Worm (Caenorhabditis elegans): ENCODE measurements around the gene Y113G7A.14.
A peak's percentile ranks its signal among the peaks of the same experiment; 100 is the strongest.

Y113G7A.14 gene

DNA sequence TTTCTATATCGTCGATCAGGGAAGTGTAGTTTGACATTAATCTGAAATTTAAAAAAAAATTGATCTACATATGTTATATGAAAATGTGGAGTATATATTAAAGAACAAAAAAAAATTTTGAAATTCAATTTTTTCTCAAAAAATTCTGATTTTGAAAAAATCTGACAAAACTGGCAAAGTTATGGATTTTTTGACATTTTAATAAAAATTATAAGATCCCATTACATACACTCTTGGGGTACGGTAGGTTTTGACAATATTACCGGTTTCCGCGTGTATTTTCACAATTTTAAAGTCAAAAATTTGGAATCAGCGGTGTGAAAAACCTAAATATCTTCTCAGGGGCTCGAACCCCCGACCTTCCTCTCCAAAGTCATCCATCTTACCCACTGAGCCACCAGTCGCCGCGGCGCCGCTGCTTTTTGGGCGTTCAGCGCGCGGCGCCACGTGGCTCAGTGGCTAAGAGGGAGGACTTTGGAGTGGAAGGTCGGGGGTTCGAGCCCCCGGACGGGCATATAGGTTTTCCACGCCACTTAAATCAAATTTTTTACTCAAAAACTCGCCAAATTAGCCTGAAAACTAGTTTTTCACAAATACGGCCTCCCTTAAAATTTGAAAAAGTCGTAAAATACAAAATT lies at the start of gene Y113G7A.14:
Gene Y113G7A.14, minus strand, starts transcription at position 51 of the 638 bp plus-strand sequence.
- TF ChIP-seq snu-23 (GFP tag; optimal IDR thresholded peaks at IDR 0.05) (no peak), lsy-2 (tag; optimal IDR thresholded peaks at IDR 0.05) (no peak), hlh-17 (GFP tag; optimal IDR thresholded peaks at IDR 0.05; ENCODE audit: borderline replicate concordance) (no peak), Y116A8C.19 (tag; optimal IDR thresholded peaks at IDR 0.05; ENCODE audit: borderline replicate concordance) (no peak), alr-1 (tag; optimal IDR thresholded peaks at IDR 0.05; ENCODE audit: borderline replicate concordance) (no peak), irx-1 (tag; optimal IDR thresholded peaks at IDR 0.05) (no peak), aha-1 (tag; optimal IDR thresholded peaks at IDR 0.05) (no peak)

DNA sequence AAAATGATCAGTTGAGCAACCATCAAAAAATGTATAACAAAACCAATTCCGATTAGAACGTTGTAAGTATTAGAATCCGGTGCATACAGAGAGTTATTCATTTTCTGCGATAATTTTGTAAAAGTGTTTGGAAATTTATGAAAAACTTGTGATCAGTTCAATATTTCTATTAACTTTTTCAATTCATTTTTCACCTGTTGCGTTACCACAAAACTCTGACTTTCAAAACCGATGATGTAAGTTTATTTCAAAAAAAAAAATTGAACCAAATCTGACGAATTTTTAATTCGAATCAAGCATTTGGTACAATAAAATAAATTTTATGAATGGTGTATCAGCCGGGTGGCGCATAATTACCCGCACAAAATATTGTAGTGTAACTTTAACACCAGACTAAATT lies 48.3 kb upstream of the Y113G7A.14 start, which contains the start of gene srz-16:
Gene srz-16, minus strand, starts transcription at position 101 of the 400 bp plus-strand sequence.
- TF ChIP-seq sup-37 (GFP tag; optimal IDR thresholded peaks at IDR 0.05): no peak
- TF ChIP-seq unc-62 (GFP tag; optimal IDR thresholded peaks at IDR 0.05): no peak
- no peak for TF ChIP-seq ceh-88 (GFP tag; IDR thresholded peaks at IDR 0.05)
- TF ChIP-seq mdl-1 (tag; optimal IDR thresholded peaks at IDR 0.05): no peak
- no peak for TF ChIP-seq efl-3 (GFP tag; optimal IDR thresholded peaks at IDR 0.05)
- TF ChIP-seq nhr-85 (tag): no peak
- no peak for TF ChIP-seq pag-3 (tag; optimal IDR thresholded peaks at IDR 0.05; ENCODE audit: borderline replicate concordance, insufficient read depth)
- TF ChIP-seq fos-1 (tag; optimal IDR thresholded peaks at IDR 0.05): no peak
- no peak for TF ChIP-seq mab-9 (GFP tag; IDR thresholded peaks at IDR 0.05)

DNA sequence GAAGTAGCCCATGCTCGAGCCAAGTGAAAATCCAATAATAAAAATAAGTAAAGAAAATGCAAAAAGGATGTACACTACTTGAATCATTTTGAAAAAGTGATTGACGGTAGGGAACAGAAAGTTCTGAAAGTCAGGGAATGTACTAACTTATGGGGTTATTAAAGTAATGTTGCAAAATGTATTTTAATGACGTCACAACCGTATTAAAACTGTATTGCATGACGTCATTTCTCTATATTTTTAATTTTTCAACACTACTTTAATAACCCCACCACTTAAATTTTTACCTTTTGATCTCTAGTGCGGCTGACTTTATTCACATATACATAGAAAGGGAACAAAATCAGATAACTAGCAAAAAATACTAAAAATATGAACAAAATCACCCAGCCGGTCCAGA lies 44.1 kb upstream of the Y113G7A.14 start:
- TF ChIP-seq elt-2 (tag; optimal IDR thresholded peaks at IDR 0.05): no peak
- no peak for TF ChIP-seq rnt-1 (tag; optimal IDR thresholded peaks at IDR 0.05)
- no peak for TF ChIP-seq lin-39 (tag; optimal IDR thresholded peaks at IDR 0.05)
- no peak for TF ChIP-seq blmp-1 (tag; optimal IDR thresholded peaks at IDR 0.05)
- TF ChIP-seq C04F5.9 (tag; optimal IDR thresholded peaks at IDR 0.05): no peak
- TF ChIP-seq alr-1 (tag; optimal IDR thresholded peaks at IDR 0.05; ENCODE audit: borderline replicate concordance): no peak
- TF ChIP-seq nhr-77 (tag; optimal IDR thresholded peaks at IDR 0.05): no peak

DNA sequence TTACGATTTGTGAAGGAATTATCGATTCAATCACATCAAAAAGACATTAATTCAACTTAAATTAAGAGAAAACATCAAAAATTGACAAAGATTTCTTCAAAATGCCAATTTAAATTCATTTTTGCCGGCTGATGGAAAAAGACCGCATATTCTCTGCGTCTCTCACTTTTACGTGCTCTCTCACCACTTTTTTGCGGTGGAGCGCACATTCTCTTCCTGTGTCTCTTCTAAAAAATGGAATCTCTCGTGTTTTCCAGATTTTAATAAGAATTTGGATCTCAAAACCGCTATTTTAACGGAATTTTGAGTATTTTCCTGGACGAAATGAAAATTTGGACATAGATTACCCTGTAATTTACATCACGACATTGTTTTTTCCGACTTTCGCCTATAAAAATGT lies 42.6 kb upstream of the Y113G7A.14 start:
- TF ChIP-seq efl-1 (optimal IDR thresholded peaks at IDR 0.05) (peak in 1 of 2 experiments; percentile 57), efl-1 (GFP tag; optimal IDR thresholded peaks at IDR 0.05 in 1 of 2) (peak in 1 of 2 experiments; percentile 74)

DNA sequence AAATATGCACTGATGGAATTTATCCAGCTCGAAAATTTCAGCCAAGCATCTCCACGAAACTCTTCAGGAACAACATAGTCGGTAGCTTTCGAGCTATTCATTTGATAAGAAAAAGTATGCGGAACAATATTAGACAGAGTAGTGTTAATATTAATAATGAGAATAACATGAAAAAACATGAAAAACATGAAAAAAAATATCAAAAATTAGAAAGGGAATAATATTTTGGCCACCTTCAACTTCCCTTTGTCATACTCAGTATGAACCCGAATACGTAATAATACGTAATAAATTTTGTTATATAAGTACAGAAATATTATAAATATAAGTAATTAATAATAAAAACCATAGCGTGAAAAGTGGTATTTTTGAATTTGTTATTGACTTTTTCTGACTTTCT lies 33.7 kb upstream of the Y113G7A.14 start, which contains the start of gene srw-39:
Gene srw-39, minus strand, starts transcription at position 101 of the 400 bp plus-strand sequence.
- TF ChIP-seq nhr-84 (tag; optimal IDR thresholded peaks at IDR 0.05) (no peak), mep-1 (tag; optimal IDR thresholded peaks at IDR 0.05) (no peak), pag-3 (tag; optimal IDR thresholded peaks at IDR 0.05; ENCODE audit: borderline replicate concordance, insufficient read depth) (no peak), ceh-63 (GFP tag; optimal IDR thresholded peaks at IDR 0.05) (no peak), unc-62 (GFP tag; optimal IDR thresholded peaks at IDR 0.05) (no peak), alr-1 (tag; optimal IDR thresholded peaks at IDR 0.05; ENCODE audit: borderline replicate concordance) (no peak), fkh-4 (tag; optimal IDR thresholded peaks at IDR 0.05; ENCODE audit: borderline replicate concordance) (no peak), skn-1 (tag; optimal IDR thresholded peaks at IDR 0.05) (no peak), C04F5.9 (tag; optimal IDR thresholded peaks at IDR 0.05) (no peak), blmp-1 (tag; optimal IDR thresholded peaks at IDR 0.05) (no peak), ceh-8 (GFP tag; optimal IDR thresholded peaks at IDR 0.05) (no peak)

DNA sequence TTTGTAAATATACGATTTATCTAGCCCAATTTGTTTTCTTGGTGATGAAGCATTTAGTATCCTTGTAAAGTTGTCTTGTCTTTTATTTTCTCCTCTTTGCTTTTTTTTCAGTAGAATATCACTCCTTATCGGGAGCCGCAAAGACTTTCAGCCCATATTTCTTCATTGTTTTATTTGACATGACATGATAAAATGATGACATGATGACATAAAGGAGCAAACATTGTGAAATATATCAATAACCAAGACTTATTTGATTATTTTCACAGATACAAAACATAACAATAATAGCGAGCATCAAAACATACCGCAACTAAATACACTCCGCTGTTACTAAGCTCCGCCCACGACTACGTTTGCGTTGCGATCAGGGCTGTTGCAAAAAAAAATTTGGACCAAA lies 27.6 kb upstream of the Y113G7A.14 start:
- TF ChIP-seq Y116A8C.19 (tag; optimal IDR thresholded peaks at IDR 0.05; ENCODE audit: borderline replicate concordance): no peak
- no peak for TF ChIP-seq nhr-47 (tag; optimal IDR thresholded peaks at IDR 0.05)
- no peak for TF ChIP-seq C16A3.4 (tag; optimal IDR thresholded peaks at IDR 0.05)
- no peak for TF ChIP-seq elt-2 (tag; optimal IDR thresholded peaks at IDR 0.05)
- TF ChIP-seq rnt-1 (tag; optimal IDR thresholded peaks at IDR 0.05): no peak
- TF ChIP-seq sptf-1 (tag; optimal IDR thresholded peaks at IDR 0.05): no peak
- no peak for TF ChIP-seq ama-1 (optimal IDR thresholded peaks at IDR 0.05)
- TF ChIP-seq dpl-1 (GFP tag; optimal IDR thresholded peaks at IDR 0.05): no peak
- no peak for TF ChIP-seq xbp-1 (tag; optimal IDR thresholded peaks at IDR 0.05)
- TF ChIP-seq ztf-11 (tag; optimal IDR thresholded peaks at IDR 0.05): no peak
- no peak for TF ChIP-seq C04F5.9 (tag; optimal IDR thresholded peaks at IDR 0.05)
- no peak for TF ChIP-seq C34B4.2 (tag; optimal IDR thresholded peaks at IDR 0.05)
- no peak for TF ChIP-seq zip-4 (GFP tag; optimal IDR thresholded peaks at IDR 0.05)
- TF ChIP-seq sox-4 (tag; optimal IDR thresholded peaks at IDR 0.05): no peak
- no peak for TF ChIP-seq pag-3 (tag; optimal IDR thresholded peaks at IDR 0.05; ENCODE audit: borderline replicate concordance, insufficient read depth)
- no peak for TF ChIP-seq nhr-85 (tag)
- no peak for TF ChIP-seq efl-1 (optimal IDR thresholded peaks at IDR 0.05)
- no peak for TF ChIP-seq efl-1 (GFP tag; optimal IDR thresholded peaks at IDR 0.05 in 1 of 2)
- TF ChIP-seq aly-2 (tag; optimal IDR thresholded peaks at IDR 0.05): no peak
- no peak for TF ChIP-seq nhr-84 (tag; optimal IDR thresholded peaks at IDR 0.05)
- TF ChIP-seq hlh-17 (GFP tag; optimal IDR thresholded peaks at IDR 0.05; ENCODE audit: borderline replicate concordance): no peak

Data from whole organism, L1 larva.